Worm (Caenorhabditis elegans) whole organism, L3 larva: ENCODE measurements around the gene lntl-1.
A peak's percentile ranks its signal among the peaks of the same experiment; 100 is the strongest.

ENCODE experiments used
- R02D3.7 ChIP-seq: fragments of 150-350 bp; optimal IDR thresholded peaks from 2 replicates; lab custom pipeline; 2014; ENCODE audit warnings: missing biosample characterization, missing genetic modification characterization
- aly-2 ChIP-seq: fragments of 150-350 bp; optimal IDR thresholded peaks from 2 replicates; lab custom pipeline; 2014; ENCODE audit warnings: missing biosample characterization, missing genetic modification characterization
- ceh-16 ChIP-seq: sonication (generic microtip); optimal IDR thresholded peaks from 2 replicates; lab custom pipeline; 2017; ENCODE audit warnings: missing biosample characterization, missing genetic modification characterization
- ceh-28 ChIP-seq: fragments of 150-350 bp; optimal IDR thresholded peaks from 2 replicates; lab custom pipeline; 2014; ENCODE audit warnings: missing biosample characterization, missing genetic modification reagents, missing genetic modification characterization
- ceh-9 ChIP-seq: sonication (generic microtip); optimal IDR thresholded peaks from 2 replicates; lab custom pipeline; 2018; ENCODE audit warnings: missing biosample characterization, missing genetic modification characterization
- daf-12 ChIP-seq: fragments of 150-350 bp; optimal IDR thresholded peaks from 2 replicates; lab custom pipeline; 2014; ENCODE audit warnings: missing biosample characterization, missing genetic modification reagents, missing genetic modification characterization
- egl-27 ChIP-seq: sonication (generic microtip); optimal IDR thresholded peaks from 4 replicates; lab custom pipeline; 2017; ENCODE audit warnings: missing biosample characterization, missing genetic modification reagents, missing genetic modification characterization
- elt-2 ChIP-seq: sonication (generic microtip); optimal IDR thresholded peaks from 2 replicates; lab custom pipeline; 2016; ENCODE audit warnings: missing genetic modification reagents, mild to moderate bottlenecking, missing genetic modification characterization, missing compliant biosample characterization
- elt-3 ChIP-seq, 3 experiments: fragments of 150-350 bp in 1 of 3; sonication (generic microtip) in 2 of 3; optimal IDR thresholded peaks; 2 replicates in 2 of 3; 4 replicates in 1 of 3; lab custom pipeline; 2014 to 2017; ENCODE audit warnings: missing biosample characterization in 3 of 3, missing genetic modification characterization in 3 of 3
- eor-1 ChIP-seq, 2 experiments: fragments of 150-350 bp; optimal IDR thresholded peaks; 2 replicates each; lab custom pipeline; 2014 to 2018; ENCODE audit warnings: missing biosample characterization in 2 of 2, missing genetic modification characterization in 2 of 2
- jun-1 ChIP-seq: fragments of 150-350 bp; optimal IDR thresholded peaks from 2 replicates; lab custom pipeline; 2014; ENCODE audit warnings: missing biosample characterization, missing genetic modification reagents, missing genetic modification characterization
- lin-15B ChIP-seq: fragments of 150-350 bp; optimal IDR thresholded peaks from 2 replicates; lab custom pipeline; 2014; ENCODE audit warnings: missing biosample characterization, missing genetic modification characterization
- lsy-12 ChIP-seq: sonication (generic microtip); optimal IDR thresholded peaks from 2 replicates; lab custom pipeline; 2016; ENCODE audit warnings: mild to moderate bottlenecking, missing genetic modification characterization, missing compliant biosample characterization
- nfya-1 ChIP-seq: sonication (generic microtip); optimal IDR thresholded peaks from 2 replicates; lab custom pipeline; 2017; ENCODE audit warnings: missing genetic modification characterization, mild to moderate bottlenecking, missing compliant biosample characterization, antibody characterized with exemption, moderate library complexity; ENCODE audit not compliant: insufficient read depth
- nhr-11 ChIP-seq: fragments of 150-350 bp; optimal IDR thresholded peaks from 2 replicates; lab custom pipeline; 2014; ENCODE audit warnings: missing biosample characterization, missing genetic modification characterization
- nhr-23 ChIP-seq: fragments of 150-350 bp; optimal IDR thresholded peaks from 2 replicates; lab custom pipeline; 2014; ENCODE audit warnings: missing biosample characterization, missing genetic modification reagents, missing genetic modification characterization
- nhr-237 ChIP-seq: fragments of 150-350 bp; optimal IDR thresholded peaks from 2 replicates; lab custom pipeline; 2014; ENCODE audit warnings: missing biosample characterization, missing genetic modification characterization
- nhr-25 ChIP-seq: sonication (generic microtip); optimal IDR thresholded peaks from 2 replicates; lab custom pipeline; 2017; ENCODE audit warnings: missing biosample characterization, missing genetic modification characterization
- nhr-28 ChIP-seq: fragments of 150-350 bp; optimal IDR thresholded peaks from 2 replicates; lab custom pipeline; 2014; ENCODE audit warnings: missing biosample characterization, missing genetic modification characterization
- nhr-43 ChIP-seq: sonication (generic microtip); optimal IDR thresholded peaks from 2 replicates; lab custom pipeline; 2016; ENCODE audit warnings: mild to moderate bottlenecking, missing genetic modification characterization, missing compliant biosample characterization; ENCODE audit not compliant: poor library complexity, severe bottlenecking
- nhr-67 ChIP-seq: fragments of 150-350 bp; optimal IDR thresholded peaks from 2 replicates; lab custom pipeline; 2014; ENCODE audit warnings: missing biosample characterization, missing genetic modification characterization
- nhr-77 ChIP-seq: fragments of 150-350 bp; optimal IDR thresholded peaks from 2 replicates; lab custom pipeline; 2014; ENCODE audit warnings: missing biosample characterization, missing genetic modification characterization
- pha-4 ChIP-seq: fragments of 150-350 bp; optimal IDR thresholded peaks from 2 replicates; lab custom pipeline; 2014; ENCODE audit warnings: missing biosample characterization, missing genetic modification reagents, missing genetic modification characterization
- pqm-1 ChIP-seq: fragments of 150-350 bp; optimal IDR thresholded peaks from 2 replicates; lab custom pipeline; 2017; ENCODE audit warnings: missing biosample characterization, missing genetic modification characterization, inconsistent platforms
- sea-2 ChIP-seq: fragments of 150-350 bp; sonication (generic microtip); optimal IDR thresholded peaks from 4 replicates; lab custom pipeline; 2014; ENCODE audit warnings: missing biosample characterization, missing genetic modification reagents, missing genetic modification characterization
- skn-1 ChIP-seq: fragments of 150-350 bp; optimal IDR thresholded peaks from 2 replicates; lab custom pipeline; 2014; ENCODE audit warnings: missing biosample characterization, missing genetic modification characterization
- snpc-4 ChIP-seq: fragments of 150-350 bp; optimal IDR thresholded peaks from 2 replicates; lab custom pipeline; 2014; ENCODE audit warnings: missing biosample characterization, missing genetic modification characterization
- tbx-2 ChIP-seq: sonication (generic microtip); optimal IDR thresholded peaks from 2 replicates; lab custom pipeline; 2016; ENCODE audit warnings: mild to moderate bottlenecking, missing genetic modification characterization, missing compliant biosample characterization
- unc-62 ChIP-seq: fragments of 150-350 bp; sonication (generic microtip); optimal IDR thresholded peaks from 4 replicates; lab custom pipeline; 2014; ENCODE audit warnings: missing biosample characterization, missing genetic modification reagents, missing genetic modification characterization
- ztf-4 ChIP-seq: fragments of 150-350 bp; optimal IDR thresholded peaks from 2 replicates; lab custom pipeline; 2014; ENCODE audit warnings: missing biosample characterization, missing genetic modification characterization

Gene lntl-1

DNA sequence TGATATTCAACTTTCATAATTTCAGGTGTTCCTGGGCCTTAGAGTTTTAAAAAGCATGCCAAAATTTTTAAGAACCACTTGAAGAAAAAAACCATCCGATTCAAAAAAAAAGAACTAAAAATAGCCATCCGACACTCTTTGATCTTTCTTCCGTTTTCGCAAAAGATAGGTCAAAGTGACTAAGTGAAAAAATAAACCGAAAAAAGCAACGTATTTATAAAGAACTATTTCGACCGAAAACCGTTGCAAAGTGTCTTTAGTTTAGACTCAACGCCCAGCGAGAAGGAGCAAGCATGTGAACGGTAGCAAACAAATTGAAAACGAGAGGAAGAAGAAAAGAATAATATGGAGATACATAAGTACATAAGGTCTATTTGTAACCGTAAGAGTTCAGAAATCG lies 23.2 kb downstream of the lntl-1 start:
- TF ChIP-seq ceh-16 (no peak), lin-15B (tag; lab: Kevin White, UChicago) (no peak), ztf-4 (tag; lab: Kevin White, UChicago) (no peak), nhr-67 (tag; lab: Kevin White, UChicago) (no peak), nhr-28 (tag; lab: Kevin White, UChicago) (no peak), R02D3.7 (tag; lab: Kevin White, UChicago) (no peak), jun-1 (tag; lab: Kevin White, UChicago) (no peak)

DNA sequence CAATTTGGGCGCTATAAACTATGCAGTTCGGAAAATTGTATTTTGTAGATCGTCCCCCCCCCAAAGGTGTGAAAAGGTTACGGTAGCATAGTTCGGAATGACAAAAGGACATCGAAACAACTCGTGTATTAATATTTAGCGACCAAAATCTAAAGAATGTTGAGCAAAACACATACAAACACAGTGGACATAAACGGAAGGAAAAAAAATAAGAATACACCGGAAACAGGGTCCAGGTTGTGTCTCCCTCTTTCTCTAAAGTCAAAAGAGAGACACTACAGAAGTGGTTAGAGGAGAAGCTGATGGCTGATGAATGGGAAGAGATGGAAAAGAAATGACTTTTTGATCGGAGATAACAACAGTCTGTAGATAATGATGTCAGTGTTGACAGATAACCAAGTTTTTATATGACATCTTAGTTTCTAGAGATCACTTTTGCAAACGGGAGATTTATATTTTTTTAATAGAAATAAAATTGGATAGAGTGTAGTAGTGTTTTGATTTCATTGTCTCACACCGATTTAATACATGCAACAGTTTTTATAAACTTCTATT lies 26.6 kb downstream of the lntl-1 start:
- TF ChIP-seq nhr-25 (tag; lab: Kevin White, UChicago), result no peak
- TF ChIP-seq egl-27 (tag; lab: Kevin White, UChicago), result no peak
- TF ChIP-seq sea-2 (GFP tag; lab: Kevin White, UChicago), result no peak
- TF ChIP-seq pha-4 (tag; lab: Kevin White, UChicago), result no peak
- no peak for TF ChIP-seq lsy-12 (tag; lab: Kevin White, UChicago)
- peak; percentile 58 for TF ChIP-seq nhr-23
- TF ChIP-seq nhr-43 (tag; lab: Kevin White, UChicago), result peak; percentile 61
- TF ChIP-seq aly-2 (tag; lab: Kevin White, UChicago), result no peak
- TF ChIP-seq elt-3 (tag; optimal IDR thresholded peaks at IDR 0.05; lab: Kevin White, UChicago), result no peak
- peak; percentile 80 for TF ChIP-seq pqm-1 (tag; lab: Kevin White, UChicago)
- TF ChIP-seq daf-12 (tag; lab: Kevin White, UChicago), result no peak

DNA sequence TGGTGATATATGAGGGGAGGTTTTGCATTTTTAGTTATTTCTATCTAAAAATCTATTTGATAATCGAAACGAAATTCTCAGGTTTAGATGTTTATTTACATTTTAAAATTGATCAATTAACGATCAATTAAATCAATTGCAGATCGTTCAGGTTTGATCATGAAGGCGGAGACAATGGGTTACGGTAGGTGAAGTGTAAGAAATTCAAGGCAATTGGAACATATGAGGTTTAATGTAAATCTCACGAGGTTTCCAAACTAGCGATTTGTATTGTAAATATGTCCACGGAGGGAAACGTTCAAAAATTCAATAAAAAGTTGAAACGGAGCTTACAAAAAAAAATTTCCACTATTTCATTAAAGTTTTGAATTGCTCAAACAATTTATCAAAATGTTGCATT lies 27.4 kb downstream of the lntl-1 start:
- TF ChIP-seq nhr-25 (tag; lab: Kevin White, UChicago) (no peak), ceh-16 (no peak), nfya-1 (tag; lab: Kevin White, UChicago) (peak; percentile 8), skn-1 (tag; lab: Kevin White, UChicago) (no peak), nhr-23 (no peak), elt-3 (tag; optimal IDR thresholded peaks at IDR 0.05; lab: Kevin White, UChicago) (no peak)

DNA sequence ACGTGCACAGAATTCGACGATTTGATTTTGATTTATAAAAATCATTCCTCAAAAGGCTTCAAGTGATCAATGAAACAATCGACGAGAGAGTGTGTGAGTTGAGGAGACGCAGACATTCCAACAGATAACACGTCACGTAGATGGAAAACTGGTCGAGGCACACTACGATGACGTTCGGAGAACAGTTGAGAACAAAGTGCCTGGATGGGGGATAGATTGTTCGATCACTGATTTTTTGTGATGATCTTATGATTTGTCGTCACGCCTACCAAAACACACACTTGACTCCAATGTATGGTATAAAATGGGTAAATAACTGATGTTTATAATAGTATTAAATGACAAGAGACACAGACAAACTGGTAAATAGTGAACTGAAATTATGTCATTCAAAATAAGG lies 28.6 kb downstream of the lntl-1 start:
- TF ChIP-seq nhr-43 (tag; lab: Kevin White, UChicago) (peak; percentile 86), pqm-1 (tag; lab: Kevin White, UChicago) (peak; percentile 79), ceh-28 (tag; lab: Kevin White, UChicago) (peak; percentile 21), tbx-2 (tag; lab: Kevin White, UChicago) (peak; percentile 33), nhr-23 (peak; percentile 62), jun-1 (tag; lab: Kevin White, UChicago) (peak; percentile 12), elt-3 (tag; optimal IDR thresholded peaks at IDR 0.05; lab: Kevin White, UChicago) (peak in 1 of 3 experiments; percentile 64), lsy-12 (tag; lab: Kevin White, UChicago) (peak; percentile 30), ceh-9 (tag; lab: Kevin White, UChicago) (no peak), pha-4 (tag; lab: Kevin White, UChicago) (peak; percentile 73), nhr-237 (tag; lab: Kevin White, UChicago) (no peak), lin-15B (tag; lab: Kevin White, UChicago) (no peak), nfya-1 (tag; lab: Kevin White, UChicago) (peak; percentile 21), elt-2 (tag; lab: Kevin White, UChicago) (peak; percentile 0), nhr-25 (tag; lab: Kevin White, UChicago) (peak; percentile 81), sea-2 (GFP tag; lab: Kevin White, UChicago) (no peak), egl-27 (tag; lab: Kevin White, UChicago) (peak; percentile 38)

DNA sequence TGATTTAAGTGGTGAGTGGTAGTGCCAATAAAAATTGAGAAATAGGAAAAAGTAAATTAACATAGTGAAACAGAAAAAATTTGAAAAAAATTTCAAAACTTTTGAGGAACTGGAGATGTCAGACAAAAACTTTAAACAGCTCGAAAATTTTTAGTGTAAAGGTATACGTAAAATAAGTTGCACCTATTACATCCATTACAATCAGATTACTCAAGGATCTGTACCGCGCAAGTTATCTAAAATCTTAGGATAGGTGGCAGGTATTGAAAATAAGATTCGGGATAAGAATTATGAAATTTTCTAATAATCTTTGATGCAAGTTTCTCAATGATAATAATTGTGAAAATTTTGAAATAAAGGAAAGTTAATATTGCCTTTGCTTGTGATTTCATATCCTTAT lies 40.1 kb downstream of the lntl-1 start:
- no peak for TF ChIP-seq nhr-25 (tag; lab: Kevin White, UChicago)
- no peak for TF ChIP-seq nhr-77 (tag; lab: Kevin White, UChicago)
- TF ChIP-seq eor-1 (tag; optimal IDR thresholded peaks at IDR 0.05; lab: Kevin White, UChicago), result no peak
- no peak for TF ChIP-seq nhr-23
- no peak for TF ChIP-seq elt-3 (tag; optimal IDR thresholded peaks at IDR 0.05; lab: Kevin White, UChicago)
- TF ChIP-seq unc-62 (GFP tag; lab: Kevin White, UChicago), result no peak
- TF ChIP-seq skn-1 (tag; lab: Kevin White, UChicago), result no peak
- TF ChIP-seq, all 47 proteins: peak for 0

DNA sequence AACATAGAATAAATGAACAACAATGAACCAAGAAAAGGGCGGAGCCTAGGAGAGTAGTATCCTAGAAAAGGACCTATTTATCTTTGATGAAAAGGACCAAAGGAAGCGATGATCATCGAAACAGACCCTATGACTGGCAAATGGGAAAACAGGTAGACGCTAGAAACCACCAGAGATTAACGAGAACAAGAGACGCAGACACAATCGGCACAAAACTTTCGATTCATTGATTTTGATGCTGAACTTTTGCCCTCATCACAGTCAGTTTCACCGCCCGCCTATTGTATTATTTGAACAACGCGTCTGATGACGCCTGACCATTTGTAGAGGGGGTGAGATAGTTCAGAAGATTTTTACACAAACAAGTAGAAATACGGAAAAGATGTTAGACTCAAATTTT lies 41.2 kb downstream of the lntl-1 start:
- peak; percentile 51 for TF ChIP-seq nhr-43 (tag; lab: Kevin White, UChicago)
- TF ChIP-seq nhr-67 (tag; lab: Kevin White, UChicago), result no peak
- peak; percentile 7 for TF ChIP-seq nfya-1 (tag; lab: Kevin White, UChicago)
- no peak for TF ChIP-seq nhr-11 (tag; lab: Kevin White, UChicago)
- peak; percentile 46 for TF ChIP-seq nhr-23
- TF ChIP-seq lsy-12 (tag; lab: Kevin White, UChicago), result no peak
- peak; percentile 71 for TF ChIP-seq nhr-25 (tag; lab: Kevin White, UChicago)
- peak; percentile 18 for TF ChIP-seq pqm-1 (tag; lab: Kevin White, UChicago)
- TF ChIP-seq ceh-28 (tag; lab: Kevin White, UChicago), result peak; percentile 44
- TF ChIP-seq skn-1 (tag; lab: Kevin White, UChicago), result no peak
- TF ChIP-seq snpc-4 (tag; lab: Kevin White, UChicago), result no peak
- peak in 1 of 3 experiments; percentile 24 for TF ChIP-seq elt-3 (tag; optimal IDR thresholded peaks at IDR 0.05; lab: Kevin White, UChicago)
- TF ChIP-seq ceh-16, result no peak
